Fruit fly (Drosophila melanogaster) whole organism, pupa: ENCODE measurements around the gene Golgin104.

Experiments used
- CG10348 ChIP-seq: fragments of 200-800 bp; sonication (Bioruptor generic); IDR thresholded peaks from 2 replicates; pipeline ENCODE4 v1.3.6; 2022; ENCODE audit warnings: missing biosample characterization, missing genetic modification characterization
- CG12605 ChIP-seq: fragments of 200-800 bp; sonication (Bioruptor generic); IDR thresholded peaks from 2 replicates; pipeline ENCODE4 v1.3.6; 2022; ENCODE audit warnings: missing biosample characterization, missing genetic modification characterization
- CG13204 ChIP-seq: fragments of 200-800 bp; sonication (Bioruptor generic); optimal IDR thresholded peaks from 2 replicates; lab custom pipeline; 2018; ENCODE audit warnings: missing biosample characterization, mild to moderate bottlenecking, missing genetic modification characterization, moderate library complexity
- CG14655 ChIP-seq: fragments of 200-800 bp; sonication (Bioruptor generic); optimal IDR thresholded peaks from 3 replicates; lab custom pipeline; 2017; ENCODE audit warnings: mild to moderate bottlenecking, missing biosample characterization, missing genetic modification reagents, missing genetic modification characterization
- CG15710 ChIP-seq: fragments of 200-800 bp; sonication (Bioruptor generic); optimal IDR thresholded peaks from 2 replicates; lab custom pipeline; 2018; ENCODE audit warnings: missing biosample characterization, mild to moderate bottlenecking, missing genetic modification characterization, moderate library complexity
- CG17806 ChIP-seq: fragments of 200-800 bp; sonication (Bioruptor generic); optimal IDR thresholded peaks from 2 replicates; lab custom pipeline; 2018; ENCODE audit warnings: missing biosample characterization, mild to moderate bottlenecking, missing genetic modification characterization, moderate library complexity
- CG32121 ChIP-seq: fragments of 200-800 bp; sonication (Bioruptor generic); IDR thresholded peaks from 2 replicates; pipeline ENCODE4 v1.3.6; 2022; ENCODE audit warnings: missing biosample characterization, missing genetic modification characterization
- CG34367 ChIP-seq: fragments of 200-800 bp; sonication (Bioruptor generic); optimal IDR thresholded peaks from 2 replicates; lab custom pipeline; 2018; ENCODE audit warnings: missing biosample characterization, mild to moderate bottlenecking, missing genetic modification characterization
- CG4496 ChIP-seq: fragments of 200-800 bp; sonication (Bioruptor generic); IDR thresholded peaks from 3 replicates; pipeline ENCODE4 v1.3.6; 2022; ENCODE audit warnings: missing biosample characterization, missing genetic modification characterization
- CG8159 ChIP-seq: fragments of 200-800 bp; sonication (Bioruptor generic); optimal IDR thresholded peaks from 3 replicates; lab custom pipeline; 2018; ENCODE audit warnings: missing biosample characterization, mild to moderate bottlenecking, missing genetic modification characterization, moderate library complexity
- CG8301 ChIP-seq: fragments of 200-800 bp; sonication (Bioruptor generic); optimal IDR thresholded peaks from 2 replicates; lab custom pipeline; 2018; ENCODE audit warnings: missing biosample characterization, mild to moderate bottlenecking, missing genetic modification characterization
- CG9948 ChIP-seq: fragments of 200-800 bp; sonication (Bioruptor generic); optimal IDR thresholded peaks from 2 replicates; lab custom pipeline; 2018; ENCODE audit warnings: missing biosample characterization, mild to moderate bottlenecking, missing genetic modification characterization, moderate library complexity
- D1 ChIP-seq: fragments of 200-800 bp; sonication (Bioruptor generic); optimal IDR thresholded peaks from 2 replicates; lab custom pipeline; 2018; ENCODE audit warnings: missing biosample characterization, mild to moderate bottlenecking, missing genetic modification characterization, moderate library complexity
- EcR ChIP-seq: fragments of 200-800 bp; sonication (Bioruptor generic); optimal IDR thresholded peaks from 3 replicates; lab custom pipeline; 2019; ENCODE audit warnings: missing biosample characterization, missing genetic modification characterization, mild to moderate bottlenecking, moderate library complexity, missing genetic modification reagents
- Ets98B ChIP-seq: fragments of 200-800 bp; sonication (Bioruptor generic); IDR thresholded peaks from 2 replicates; pipeline ENCODE4 v1.3.6; 2022; ENCODE audit warnings: missing biosample characterization, missing genetic modification characterization
- Pif1A ChIP-seq: fragments of 200-800 bp; sonication (Bioruptor generic); optimal IDR thresholded peaks from 3 replicates; lab custom pipeline; 2016; ENCODE audit warnings: missing biosample characterization, missing genetic modification characterization
- Pif1B ChIP-seq: fragments of 200-800 bp; sonication (Bioruptor generic); optimal IDR thresholded peaks from 3 replicates; lab custom pipeline; 2016; ENCODE audit warnings: missing biosample characterization, missing genetic modification characterization
- Snoo ChIP-seq: fragments of 200-800 bp; sonication (Bioruptor generic); optimal IDR thresholded peaks from 3 replicates; lab custom pipeline; 2017; ENCODE audit warnings: missing biosample characterization, mild to moderate bottlenecking, missing genetic modification characterization, inconsistent platforms
- fd96Ca ChIP-seq: fragments of 200-800 bp; sonication (Bioruptor generic); IDR thresholded peaks from 3 replicates; pipeline ENCODE4 v1.3.6; 2022; ENCODE audit warnings: missing biosample characterization, missing genetic modification characterization
- gl ChIP-seq: fragments of 200-800 bp; sonication (Bioruptor generic); optimal IDR thresholded peaks from 2 replicates; lab custom pipeline; 2018; ENCODE audit warnings: missing biosample characterization, mild to moderate bottlenecking, missing genetic modification characterization
- rn ChIP-seq: fragments of 200-800 bp; sonication (Bioruptor generic); IDR thresholded peaks from 2 replicates; pipeline ENCODE4 v1.3.6; 2022; ENCODE audit warnings: missing biosample characterization, missing genetic modification characterization

Gene Golgin104

DNA sequence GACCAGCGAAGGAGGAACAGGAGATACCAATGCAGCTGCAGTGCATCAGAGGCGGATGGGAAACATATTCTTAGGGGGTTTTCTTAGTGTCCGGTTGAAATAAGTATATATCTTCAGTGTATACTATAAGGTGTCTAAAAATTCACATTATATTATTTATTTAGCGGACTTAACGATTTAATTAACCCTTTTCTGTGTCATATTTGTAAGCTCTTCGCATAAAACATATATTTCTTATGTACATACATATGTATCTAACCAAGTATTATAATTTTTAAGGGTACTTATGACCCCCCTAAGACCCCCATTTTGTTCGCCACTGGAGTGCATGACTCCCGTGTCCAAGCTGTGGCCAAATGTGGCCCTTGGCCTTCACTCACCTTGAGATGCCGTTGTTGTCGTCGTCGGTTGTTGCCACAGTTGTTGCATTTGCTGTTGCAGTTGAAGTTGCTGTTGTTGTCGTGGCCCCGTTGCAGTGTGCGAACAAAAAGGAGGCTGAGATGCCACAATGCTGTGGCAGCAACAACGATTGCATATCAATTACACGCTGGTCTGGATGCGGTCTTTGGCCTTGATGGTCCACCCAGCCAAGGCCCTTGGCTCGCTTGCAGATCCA lies 9.6 kb upstream of the Golgin104 start:
- TF ChIP-seq EcR (GFP tag; lab: Kevin White, UChicago) (peak; percentile 91), CG34367 (peak; percentile 95), fd96Ca (GFP tag; lab: Robert Waterston, UW) (0 out of 3 replicates have a peak, but pooled peaks have one; percentile 22), CG14655 (GFP tag; lab: Kevin White, UChicago) (peak; percentile 83), Snoo (tag; lab: Kevin White, UChicago) (peak; percentile 73), Pif1B (GFP tag; lab: Kevin White, UChicago) (peak; percentile 84), CG9948 (tag; lab: Kevin White, UChicago) (peak; percentile 98), gl (tag; lab: Kevin White, UChicago) (peak; percentile 86), Pif1A (peak; percentile 83), CG12605 (GFP tag; lab: Robert Waterston, UW) (no peak), CG13204 (GFP tag; lab: Kevin White, UChicago) (peak; percentile 90), CG8159 (tag; lab: Kevin White, UChicago) (peak; percentile 98), Ets98B (GFP tag; lab: Robert Waterston, UW) (no peak), CG8301 (tag; lab: Kevin White, UChicago) (peak; percentile 67), CG4496 (GFP tag; lab: Robert Waterston, UW) (no peak), CG15710 (tag; lab: Kevin White, UChicago) (peak; percentile 97), CG17806 (tag; lab: Kevin White, UChicago) (peak; percentile 94), CG10348 (no peak), rn (GFP tag; lab: Robert Waterston, UW) (no peak), D1 (tag; lab: Kevin White, UChicago) (peak; percentile 93), CG32121 (no peak)

dm6 chr3L:16359795-16360194 lies 8.0 kb upstream of the Golgin104 start:
- no peak for TF ChIP-seq EcR (GFP tag; lab: Kevin White, UChicago)
- no peak for TF ChIP-seq fd96Ca (GFP tag; lab: Robert Waterston, UW)
- no peak for TF ChIP-seq CG4496 (GFP tag; lab: Robert Waterston, UW)
- TF ChIP-seq D1 (tag; lab: Kevin White, UChicago) = no peak
- no peak for TF ChIP-seq gl (tag; lab: Kevin White, UChicago)
- no peak for TF ChIP-seq Pif1B (GFP tag; lab: Kevin White, UChicago)
- TF ChIP-seq Ets98B (GFP tag; lab: Robert Waterston, UW) = no peak
- TF ChIP-seq CG17806 (tag; lab: Kevin White, UChicago) = no peak

- TF ChIP-seq CG4496 (GFP tag; lab: Robert Waterston, UW) (no peak), CG15710 (tag; lab: Kevin White, UChicago) (no peak), D1 (tag; lab: Kevin White, UChicago) (no peak), EcR (GFP tag; lab: Kevin White, UChicago) (no peak)
Observed at dm6 chr3L:16359219-16359748, 7.5 kb upstream of the Golgin104 start, which contains the start of gene ringer. Gene ringer, minus strand, starts transcription at chr3L:16359428.

DNA sequence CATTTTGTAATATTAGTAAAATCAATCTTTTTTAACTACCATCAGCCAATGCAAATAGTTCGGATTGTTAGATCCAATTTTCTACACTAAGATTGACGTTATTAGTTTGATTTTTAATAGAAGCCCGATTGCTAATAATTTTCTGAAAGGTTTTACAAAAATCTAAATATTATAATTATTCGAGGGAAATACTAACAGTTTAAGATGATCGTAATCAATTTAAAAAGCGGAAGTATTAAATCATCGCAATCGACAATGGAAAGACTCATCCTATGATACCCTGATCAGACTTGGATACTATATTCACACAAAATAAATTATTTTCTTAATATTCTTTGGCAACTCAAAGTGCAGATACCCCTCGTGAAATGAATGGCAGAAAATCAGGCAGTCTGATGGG lies 6.1 kb upstream of the Golgin104 start:
- TF ChIP-seq CG8159 (tag; lab: Kevin White, UChicago) (peak; percentile 62), CG15710 (tag; lab: Kevin White, UChicago) (peak; percentile 16), CG34367 (no peak), D1 (tag; lab: Kevin White, UChicago) (peak; percentile 52), EcR (GFP tag; lab: Kevin White, UChicago) (no peak), CG32121 (no peak), rn (GFP tag; lab: Robert Waterston, UW) (no peak), CG9948 (tag; lab: Kevin White, UChicago) (peak; percentile 27), Pif1B (GFP tag; lab: Kevin White, UChicago) (no peak)
- TF ChIP-seq, all 21 proteins: peak for 4

DNA sequence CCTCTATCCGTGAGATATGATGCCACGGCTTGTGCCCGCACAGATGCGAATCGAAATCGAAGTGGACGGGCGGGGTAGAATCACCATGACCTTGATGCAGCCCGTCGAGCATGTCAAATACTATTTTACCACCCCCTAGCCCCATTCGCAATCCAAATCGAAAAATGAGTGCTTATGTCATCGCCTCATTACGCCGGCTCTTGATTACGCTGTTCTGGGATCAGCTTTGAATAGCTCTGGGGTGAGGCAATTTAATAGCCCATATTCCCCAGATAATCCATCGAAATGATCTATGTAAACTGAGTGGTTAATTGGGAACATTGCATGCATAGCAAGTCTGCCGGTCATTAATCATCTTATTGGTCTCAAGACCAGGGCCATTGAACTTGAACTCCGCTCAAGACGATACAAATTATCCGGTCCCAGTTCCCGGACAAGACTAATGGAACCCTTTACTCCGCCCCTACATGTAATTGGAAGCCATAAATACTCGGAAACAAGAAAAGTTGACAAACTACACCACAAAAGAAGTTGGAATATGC lies 5.5 kb upstream of the Golgin104 start:
- no peak for TF ChIP-seq fd96Ca (GFP tag; lab: Robert Waterston, UW)
- TF ChIP-seq EcR (GFP tag; lab: Kevin White, UChicago) = peak; percentile 91
- TF ChIP-seq, all 21 proteins: peak for 1

DNA sequence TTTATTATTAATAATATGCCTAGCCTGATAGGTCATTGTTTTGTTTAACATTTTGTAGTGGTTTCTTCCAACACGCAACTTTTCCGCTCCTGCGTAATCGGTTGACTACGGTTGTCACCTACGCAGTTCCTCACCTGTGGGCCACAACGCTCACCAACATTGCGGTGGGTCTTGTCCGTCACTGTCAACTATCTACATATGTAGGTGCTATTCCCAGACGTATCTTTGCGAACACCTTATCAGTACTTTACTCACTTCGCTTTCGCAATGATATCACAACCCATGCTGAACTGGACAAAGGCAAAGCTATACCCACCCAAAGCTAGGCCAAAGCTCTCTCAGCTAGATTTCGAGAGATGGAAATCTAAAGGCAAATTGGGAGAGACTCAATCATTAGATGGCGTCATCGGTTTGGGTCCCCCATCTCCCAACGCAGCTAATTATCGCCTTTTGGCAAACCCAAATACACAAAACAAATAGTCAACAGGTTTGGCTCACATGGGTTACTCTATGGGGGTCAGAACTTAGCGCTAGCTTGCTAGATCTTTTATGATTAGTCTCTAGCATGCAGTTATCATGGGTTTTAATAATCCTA lies 4.5 kb upstream of the Golgin104 start:
- TF ChIP-seq CG8301 (tag; lab: Kevin White, UChicago) (no peak), Ets98B (GFP tag; lab: Robert Waterston, UW) (no peak), fd96Ca (GFP tag; lab: Robert Waterston, UW) (0 out of 3 replicates have a peak, but pooled peaks have one; percentile 9), CG12605 (GFP tag; lab: Robert Waterston, UW) (no peak), CG13204 (GFP tag; lab: Kevin White, UChicago) (no peak), gl (tag; lab: Kevin White, UChicago) (no peak)
